Fruit fly (Drosophila melanogaster): ENCODE results near the gene Vha68-1.

dm6 chr2L:13004059-13004870, at the start of gene Vha68-1, which contains the start of gene mTor:
- TF ChIP-seq OdsH (GFP tag; optimal IDR thresholded peaks at IDR 0.05): peak; percentile 87
- no peak for TF ChIP-seq svp (GFP tag)
- TF ChIP-seq CG11294 (GFP tag; IDR thresholded peaks at IDR 0.05): peak; percentile 72
- peak; percentile 55 for TF ChIP-seq CG11762 (GFP tag; optimal IDR thresholded peaks at IDR 0.05; ENCODE audit: insufficient read depth)
- TF ChIP-seq acj6 (GFP tag; optimal IDR thresholded peaks at IDR 0.05): no peak
- no peak for TF ChIP-seq CG3919 (GFP tag; optimal IDR thresholded peaks at IDR 0.05)
- peak; percentile 87 for TF ChIP-seq eg (GFP tag; IDR thresholded peaks at IDR 0.05)
- no peak; the same call in 2 of the 3 replicates for TF ChIP-seq CG8119 (GFP tag; IDR thresholded peaks at IDR 0.05)
- TF ChIP-seq Hr39 (GFP tag; optimal IDR thresholded peaks at IDR 0.05): peak; percentile 89

Data from whole organism, prepupa.